Fruit fly (Drosophila melanogaster): ENCODE measurements around the gene Remo.
A peak's percentile ranks its signal among the peaks of the same experiment; 100 is the strongest.

The Remo gene

dm6 chrX:13258757-13259067 lies 29.1 kb upstream of the Remo start, which contains the start of gene comt (continued):
- no peak for TF ChIP-seq Sry-β (GFP tag; optimal IDR thresholded peaks at IDR 0.05)
- no peak for TF ChIP-seq Adf1 (GFP tag; IDR thresholded peaks at IDR 0.05)
- TF ChIP-seq H15 (GFP tag; IDR thresholded peaks at IDR 0.05) = peak; percentile 46; the same call in 2 of the 3 replicates
- TF ChIP-seq psq (GFP tag; optimal IDR thresholded peaks at IDR 0.05) = no peak
- peak; percentile 70 for TF ChIP-seq CG10267 (tag; optimal IDR thresholded peaks at IDR 0.05)
- TF ChIP-seq run (tag; optimal IDR thresholded peaks at IDR 0.05) = no peak
- no peak for TF ChIP-seq CG12744 (GFP tag; optimal IDR thresholded peaks at IDR 0.05)
- no peak for TF ChIP-seq CG13287 (GFP tag; IDR thresholded peaks at IDR 0.05; ENCODE audit: partially characterized antibody)
- peak; percentile 31 for TF ChIP-seq CG1602 (GFP tag; optimal IDR thresholded peaks at IDR 0.05)
- peak; percentile 84 for TF ChIP-seq gem (tag; optimal IDR thresholded peaks at IDR 0.05)
- peak; percentile 70 for TF ChIP-seq unpg (GFP tag; optimal IDR thresholded peaks at IDR 0.05)
- peak; percentile 64 for TF ChIP-seq CG33557 (GFP tag; optimal IDR thresholded peaks at IDR 0.05)
- peak; percentile 88 for TF ChIP-seq ewg (GFP tag; optimal IDR thresholded peaks at IDR 0.05)
- TF ChIP-seq CG18011 (GFP tag; optimal IDR thresholded peaks at IDR 0.05) = no peak
- no peak for TF ChIP-seq Trl (optimal IDR thresholded peaks at IDR 0.05)
- no peak for TF ChIP-seq Trl (GFP tag; optimal IDR thresholded peaks at IDR 0.05)
- TF ChIP-seq CG31224 (GFP tag; IDR thresholded peaks at IDR 0.05) = peak; percentile 32; the same call in 1 of the 2 replicates
- peak; percentile 31 for TF ChIP-seq Six4 (GFP tag; optimal IDR thresholded peaks at IDR 0.05)
- no peak for TF ChIP-seq YL-1 (GFP tag; optimal IDR thresholded peaks at IDR 0.05)
- no peak for TF ChIP-seq Kr (GFP tag; optimal IDR thresholded peaks at IDR 0.05)
- 0 out of 2 replicates have a peak, but pooled peaks have one; percentile 17 for TF ChIP-seq seq (GFP tag; IDR thresholded peaks at IDR 0.05)
- TF ChIP-seq CG11560 (tag; IDR thresholded peaks at IDR 0.05) = no peak
- no peak for TF ChIP-seq croc (GFP tag; conservative IDR thresholded peaks at IDR 0.05)
- TF ChIP-seq Usf (GFP tag; optimal IDR thresholded peaks at IDR 0.05) = peak; percentile 38
- no peak for TF ChIP-seq CG11723 (GFP tag; optimal IDR thresholded peaks at IDR 0.05)
- peak; percentile 65 for TF ChIP-seq zfh1 (GFP tag; IDR thresholded peaks at IDR 0.05)
- TF ChIP-seq CG11093 (GFP tag; IDR thresholded peaks at IDR 0.05) = no peak
- TF ChIP-seq CG3281 (GFP tag; optimal IDR thresholded peaks at IDR 0.05) = peak; percentile 62
- peak; percentile 8 for TF ChIP-seq CG3407 (GFP tag; optimal IDR thresholded peaks at IDR 0.05)
- no peak for TF ChIP-seq prd (optimal IDR thresholded peaks at IDR 0.05)
- peak; percentile 77 for TF ChIP-seq prd (GFP tag; IDR thresholded peaks at IDR 0.05)
- TF ChIP-seq wek (GFP tag; optimal IDR thresholded peaks at IDR 0.05) = no peak
- TF ChIP-seq Scr (GFP tag; IDR thresholded peaks at IDR 0.05; ENCODE audit: partially characterized antibody) = no peak
- TF ChIP-seq CG18764 (GFP tag; optimal IDR thresholded peaks at IDR 0.05) = peak; percentile 12
- peak; percentile 48; the same call in 1 of the 2 replicates for TF ChIP-seq CG14441 (GFP tag; IDR thresholded peaks at IDR 0.05)
- no peak for TF ChIP-seq chif (GFP tag; optimal IDR thresholded peaks at IDR 0.05)
- TF ChIP-seq Oaz (GFP tag; IDR thresholded peaks at IDR 0.05) = no peak
- peak; percentile 53 for TF ChIP-seq CG11247 (GFP tag; IDR thresholded peaks at IDR 0.05)
- TF ChIP-seq nerfin-1 (tag; optimal IDR thresholded peaks at IDR 0.05) = peak; percentile 44
- TF ChIP-seq unc-4 (GFP tag; IDR thresholded peaks at IDR 0.05; ENCODE audit: partially characterized antibody) = no peak
- 0 out of 2 replicates have a peak, but pooled peaks have one; percentile 44 for TF ChIP-seq ranshi (GFP tag; IDR thresholded peaks at IDR 0.05)
- no peak for TF ChIP-seq HLH54F (GFP tag; optimal IDR thresholded peaks at IDR 0.05)
- TF ChIP-seq zfh2 (GFP tag; optimal IDR thresholded peaks at IDR 0.05) = no peak
- TF ChIP-seq fru (optimal IDR thresholded peaks at IDR 0.05) = no peak
- TF ChIP-seq CG9215 (GFP tag; IDR thresholded peaks at IDR 0.05) = no peak
- no peak for TF ChIP-seq Dip2 (GFP tag; IDR thresholded peaks at IDR 0.05)
- peak; percentile 70 for TF ChIP-seq vvl (GFP tag; IDR thresholded peaks at IDR 0.05)
- TF ChIP-seq twi (tag; optimal IDR thresholded peaks at IDR 0.05) = no peak
- TF ChIP-seq CG12299 (tag; optimal IDR thresholded peaks at IDR 0.05) = peak; percentile 39
- TF ChIP-seq CG2875 (GFP tag; optimal IDR thresholded peaks at IDR 0.05) = peak; percentile 26
- peak; percentile 75 for TF ChIP-seq phol (tag; optimal IDR thresholded peaks at IDR 0.05)
- TF ChIP-seq CG34224 (GFP tag; IDR thresholded peaks at IDR 0.05; ENCODE audit: partially characterized antibody) = no peak
- TF ChIP-seq fd64A (GFP tag; optimal IDR thresholded peaks at IDR 0.05) = no peak
